Worm (Caenorhabditis elegans): ENCODE data around the gene ndub-11.

Gene ndub-11

DNA sequence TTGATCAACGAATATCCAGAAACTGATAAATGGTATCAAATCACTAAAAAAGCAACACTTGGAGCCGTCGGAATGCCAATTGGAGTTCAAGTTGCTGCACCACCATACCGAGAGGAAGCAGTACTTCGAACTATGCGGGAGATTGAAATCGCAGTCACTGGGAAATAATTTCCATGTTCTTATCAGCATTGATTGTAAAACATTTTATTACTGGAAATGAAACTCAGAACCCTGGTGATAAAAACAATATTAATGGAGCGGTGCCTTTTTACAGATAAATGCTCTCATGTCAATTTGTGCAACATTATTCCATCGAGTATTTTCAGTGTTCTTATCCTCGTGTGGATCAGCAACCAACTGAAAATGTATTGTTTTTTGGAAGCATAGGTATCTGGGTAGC lies 31.7 kb upstream of the ndub-11 start:
- TF ChIP-seq elt-2 (tag; optimal IDR thresholded peaks at IDR 0.05) (peak; percentile 66), pqm-1 (tag; optimal IDR thresholded peaks at IDR 0.05) (peak; percentile 59), ceh-16 (tag; optimal IDR thresholded peaks at IDR 0.05) (no peak)

DNA sequence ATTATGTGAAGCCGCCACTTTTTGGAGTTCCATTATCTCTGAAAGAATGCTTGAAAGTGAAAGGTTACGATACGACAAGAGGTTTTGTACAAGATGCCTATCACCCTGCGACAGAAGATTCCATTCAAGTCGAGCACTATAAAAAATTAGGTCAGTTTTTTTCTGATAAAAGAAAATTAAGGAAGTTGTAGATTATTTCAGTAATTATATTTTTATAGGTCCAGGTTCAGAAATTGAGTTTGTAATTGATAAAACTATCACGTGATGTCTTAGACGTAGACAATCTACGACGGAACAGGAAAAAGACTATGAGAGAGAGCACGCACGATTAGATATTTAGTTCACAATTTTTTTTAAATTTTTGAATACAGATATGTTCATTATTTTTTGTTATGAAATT lies 30.0 kb upstream of the ndub-11 start:
- peak; percentile 59 for TF ChIP-seq elt-2 (tag; optimal IDR thresholded peaks at IDR 0.05)
- TF ChIP-seq nhr-11 (tag; optimal IDR thresholded peaks at IDR 0.05) = no peak

DNA sequence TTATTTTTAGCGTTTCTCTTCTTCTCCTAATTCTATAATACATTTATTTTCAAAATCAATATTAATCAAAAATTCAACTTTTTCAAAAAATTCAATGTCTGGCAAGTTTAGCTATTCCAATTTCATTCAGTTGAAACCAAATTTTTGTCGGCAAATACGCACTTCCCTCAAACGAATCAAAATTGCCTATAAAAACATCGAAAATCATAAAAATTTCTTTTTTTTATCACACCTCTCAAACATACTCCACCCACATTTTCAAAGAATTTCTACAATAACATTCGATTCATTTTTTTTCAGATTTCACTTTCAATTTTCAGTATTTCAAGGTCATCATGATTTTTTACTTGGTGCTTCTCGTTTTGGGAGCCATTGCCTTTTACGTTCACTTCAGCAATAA lies 29.1 kb upstream of the ndub-11 start, which contains the start of gene faah-1:
faah-1 (plus strand) TSS at position 301 of the 400 bp plus-strand sequence.
- TF ChIP-seq nhr-237 (tag; optimal IDR thresholded peaks at IDR 0.05) (no peak), unc-39 (tag; optimal IDR thresholded peaks at IDR 0.05) (no peak), ztf-4 (tag; optimal IDR thresholded peaks at IDR 0.05) (no peak), lsy-12 (tag; optimal IDR thresholded peaks at IDR 0.05) (no peak), nhr-28 (tag; optimal IDR thresholded peaks at IDR 0.05) (no peak), nhr-11 (tag; optimal IDR thresholded peaks at IDR 0.05) (no peak), egl-5 (tag; optimal IDR thresholded peaks at IDR 0.05) (no peak), nhr-67 (tag; optimal IDR thresholded peaks at IDR 0.05) (no peak)

DNA sequence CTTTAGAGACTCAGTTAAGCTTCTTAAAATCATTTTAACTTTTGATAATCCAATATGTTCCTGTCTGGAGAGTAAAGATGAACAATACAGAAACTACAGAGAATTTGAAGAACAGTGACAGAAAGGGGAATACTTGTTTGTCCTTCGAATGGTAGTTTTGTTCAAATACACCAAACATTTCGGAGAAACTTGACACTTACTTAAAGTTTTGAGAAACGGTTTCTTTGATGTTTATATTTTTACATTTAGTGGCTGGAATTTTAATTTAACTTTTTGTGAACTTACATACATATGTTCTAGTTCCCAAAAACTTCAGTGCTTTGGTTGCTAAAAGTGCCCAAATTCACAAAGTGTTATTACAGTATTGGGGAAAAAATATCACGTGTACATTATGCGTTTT lies 27.1 kb upstream of the ndub-11 start, which contains the start of gene B0218.5:
B0218.5 (minus strand) TSS at position 101 of the 400 bp plus-strand sequence.
- no peak for TF ChIP-seq ceh-9 (tag; optimal IDR thresholded peaks at IDR 0.05)
- no peak for TF ChIP-seq eor-1 (tag; optimal IDR thresholded peaks at IDR 0.05)
- TF ChIP-seq nhr-25 (tag; optimal IDR thresholded peaks at IDR 0.05) = no peak
- TF ChIP-seq nhr-237 (tag; optimal IDR thresholded peaks at IDR 0.05) = no peak
- TF ChIP-seq nhr-28 (tag; optimal IDR thresholded peaks at IDR 0.05) = no peak
- no peak for TF ChIP-seq hmg-11 (tag; optimal IDR thresholded peaks at IDR 0.05)
- TF ChIP-seq ztf-4 (tag; optimal IDR thresholded peaks at IDR 0.05) = no peak
- no peak for TF ChIP-seq unc-39 (tag; optimal IDR thresholded peaks at IDR 0.05)

DNA sequence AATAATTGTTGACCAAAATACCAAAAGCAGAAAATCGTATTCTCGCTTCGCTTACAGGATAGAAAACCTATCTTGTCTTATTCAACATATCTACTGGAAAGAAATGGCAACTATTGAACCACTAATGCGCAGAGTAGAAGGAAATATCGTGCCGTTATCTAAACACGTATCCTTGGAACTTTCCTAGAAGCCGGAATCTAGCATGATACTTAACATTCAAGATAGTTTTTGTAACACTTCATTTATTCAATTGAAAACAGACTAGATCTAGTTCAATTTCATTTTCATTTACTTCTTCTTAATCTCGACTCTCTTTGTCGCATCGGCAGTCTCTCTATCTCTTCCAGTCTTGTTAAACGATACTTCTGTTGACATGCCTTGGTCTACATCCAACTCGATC lies 24.9 kb upstream of the ndub-11 start:
- no peak for TF ChIP-seq hmg-11 (tag; optimal IDR thresholded peaks at IDR 0.05)
- TF ChIP-seq ceh-82 (tag; optimal IDR thresholded peaks at IDR 0.05) = no peak
- TF ChIP-seq pqm-1 (tag; optimal IDR thresholded peaks at IDR 0.05) = peak; percentile 16
- no peak for TF ChIP-seq ama-1 (optimal IDR thresholded peaks at IDR 0.05)

DNA sequence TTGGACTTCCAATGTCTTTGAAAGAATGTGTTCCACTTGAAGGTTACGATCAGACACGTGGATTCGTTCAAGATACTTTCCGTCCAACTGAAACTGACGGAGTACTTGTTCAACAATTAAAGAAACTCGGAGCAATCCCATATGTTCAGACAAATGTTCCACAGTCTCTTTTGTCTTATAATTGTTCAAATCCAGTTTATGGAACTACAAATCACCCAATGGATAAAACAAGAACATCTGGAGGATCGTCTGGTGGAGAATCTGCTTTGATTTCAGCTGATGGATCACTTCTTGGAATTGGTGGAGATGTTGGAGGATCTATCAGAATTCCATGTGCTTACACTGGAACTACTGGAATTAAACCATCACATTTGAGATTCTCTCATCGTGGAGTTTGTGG lies 23.1 kb upstream of the ndub-11 start:
- TF ChIP-seq ZK546.5 (tag; optimal IDR thresholded peaks at IDR 0.05) = no peak
- TF ChIP-seq sea-2 (GFP tag; optimal IDR thresholded peaks at IDR 0.05) = no peak
- no peak for TF ChIP-seq egl-27 (tag; optimal IDR thresholded peaks at IDR 0.05)
- TF ChIP-seq ama-1 (optimal IDR thresholded peaks at IDR 0.05) = no peak
- no peak for TF ChIP-seq mdl-1 (tag; optimal IDR thresholded peaks at IDR 0.05)
- TF ChIP-seq unc-62 (GFP tag; optimal IDR thresholded peaks at IDR 0.05) = no peak
- TF ChIP-seq pha-4 (tag; optimal IDR thresholded peaks at IDR 0.05) = no peak
- TF ChIP-seq lin-39 (tag; optimal IDR thresholded peaks at IDR 0.05) = no peak
- TF ChIP-seq elt-2 (tag; optimal IDR thresholded peaks at IDR 0.05) = no peak
- TF ChIP-seq lin-15B (tag; optimal IDR thresholded peaks at IDR 0.05) = no peak
- TF ChIP-seq nhr-67 (tag; optimal IDR thresholded peaks at IDR 0.05) = no peak
- no peak for TF ChIP-seq nhr-28 (tag; optimal IDR thresholded peaks at IDR 0.05)
- no peak for TF ChIP-seq eor-1 (tag; optimal IDR thresholded peaks at IDR 0.05)
- TF ChIP-seq ztf-4 (tag; optimal IDR thresholded peaks at IDR 0.05) = no peak
- no peak for TF ChIP-seq nfya-1 (tag; optimal IDR thresholded peaks at IDR 0.05; ENCODE audit: insufficient read depth)
- no peak for TF ChIP-seq ceh-28 (tag; optimal IDR thresholded peaks at IDR 0.05)
- no peak for TF ChIP-seq nhr-76 (tag; optimal IDR thresholded peaks at IDR 0.05)
- no peak for TF ChIP-seq daf-12 (tag; optimal IDR thresholded peaks at IDR 0.05)

DNA sequence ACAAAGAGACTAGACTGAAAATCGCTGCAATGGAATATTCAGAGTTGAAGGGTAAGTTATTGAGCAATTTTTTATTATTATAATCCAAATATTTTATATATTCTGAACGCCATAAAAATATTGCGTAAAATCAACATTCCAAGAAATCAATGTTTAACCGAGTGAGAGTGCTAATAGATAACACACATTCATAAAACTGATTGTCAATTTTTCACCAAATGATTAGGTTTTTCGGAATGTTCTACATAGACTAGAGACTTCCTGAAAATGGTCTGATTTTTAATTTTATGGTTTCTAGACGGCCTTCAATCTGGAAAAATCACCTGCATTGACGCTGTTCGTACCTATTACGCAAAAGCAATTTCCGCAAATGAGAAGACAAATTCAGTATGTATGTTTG lies 22.7 kb upstream of the ndub-11 start:
- TF ChIP-seq daf-12 (tag; optimal IDR thresholded peaks at IDR 0.05) = no peak
- TF ChIP-seq aly-2 (tag; optimal IDR thresholded peaks at IDR 0.05) = no peak
- no peak for TF ChIP-seq fkh-2 (tag; optimal IDR thresholded peaks at IDR 0.05)
- TF ChIP-seq lsy-12 (tag; optimal IDR thresholded peaks at IDR 0.05) = no peak
- TF ChIP-seq nhr-25 (tag; optimal IDR thresholded peaks at IDR 0.05) = no peak
- TF ChIP-seq hmg-11 (tag; optimal IDR thresholded peaks at IDR 0.05) = no peak
- peak; percentile 57 for TF ChIP-seq pqm-1 (tag; optimal IDR thresholded peaks at IDR 0.05)
- no peak for TF ChIP-seq elt-1 (tag; optimal IDR thresholded peaks at IDR 0.05)
- no peak for TF ChIP-seq nhr-23 (tag; optimal IDR thresholded peaks at IDR 0.05)
- TF ChIP-seq ceh-16 (tag; optimal IDR thresholded peaks at IDR 0.05) = no peak
- TF ChIP-seq tbx-2 (tag; optimal IDR thresholded peaks at IDR 0.05) = no peak
- TF ChIP-seq eor-1 (tag; optimal IDR thresholded peaks at IDR 0.05) = no peak
- TF ChIP-seq elt-2 (tag; optimal IDR thresholded peaks at IDR 0.05) = peak; percentile 54
- no peak for TF ChIP-seq ceh-9 (tag; optimal IDR thresholded peaks at IDR 0.05)
